Worm (Caenorhabditis elegans): ENCODE measurements around the gene rtfo-1.

DNA sequence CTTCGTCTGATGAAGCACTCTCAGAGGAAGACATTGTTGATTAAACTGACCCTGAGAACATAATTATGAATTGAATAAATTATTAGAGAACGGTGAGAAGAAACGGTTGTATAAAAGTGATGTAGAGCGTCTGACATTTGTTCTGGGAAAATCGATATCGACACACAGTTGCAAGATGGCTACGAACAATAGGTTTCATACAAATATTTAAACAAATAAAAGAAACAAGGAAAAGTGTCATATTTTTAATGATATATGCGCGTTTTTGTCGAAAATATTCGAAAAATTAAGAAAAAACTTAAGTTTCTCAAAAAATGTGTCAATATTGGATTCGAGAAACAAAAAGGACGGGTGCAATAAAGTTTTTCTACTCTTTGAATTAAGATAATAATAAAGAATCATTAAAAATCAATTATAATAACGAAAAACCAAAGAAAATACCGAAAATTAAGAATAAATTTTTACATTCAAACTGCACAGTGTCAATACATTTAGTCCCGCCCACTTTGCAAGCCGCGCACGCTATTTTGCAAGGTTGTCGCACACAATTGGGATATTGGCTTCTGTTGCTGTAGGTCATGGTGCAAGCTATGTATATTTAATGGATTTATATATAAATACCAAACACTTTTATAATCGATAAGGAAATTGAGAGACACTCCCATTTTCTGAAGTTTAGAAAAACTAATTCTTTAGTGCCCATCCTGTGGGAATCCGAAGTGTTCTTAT is at the start of gene rtfo-1:
- TF ChIP-seq R02D3.7 (tag; optimal IDR thresholded peaks at IDR 0.05) = no peak
- TF ChIP-seq unc-62 (GFP tag; optimal IDR thresholded peaks at IDR 0.05) = no peak
- TF ChIP-seq fos-1 (tag; optimal IDR thresholded peaks at IDR 0.05) = peak; percentile 9
- no peak for TF ChIP-seq nhr-237 (tag; optimal IDR thresholded peaks at IDR 0.05)
- no peak for TF ChIP-seq ceh-82 (tag; optimal IDR thresholded peaks at IDR 0.05)
- no peak for TF ChIP-seq nhr-25 (tag; optimal IDR thresholded peaks at IDR 0.05)
